Fruit fly (Drosophila melanogaster) whole organism, prepupa: ENCODE results near the gene Vps37B.
A peak's percentile ranks its signal among the peaks of the same experiment; 100 is the strongest.

ENCODE experiments used
- Blimp-1 ChIP-seq: fragments of 200-800 bp; sonication (Bioruptor generic); optimal IDR thresholded peaks from 3 replicates; lab custom pipeline; 2017; ENCODE audit warnings: missing biosample characterization, missing genetic modification characterization, mild to moderate bottlenecking, moderate library complexity, missing genetic modification reagents
- CG10631 ChIP-seq: fragments of 200-800 bp; sonication (Bioruptor generic); optimal IDR thresholded peaks from 2 replicates; lab custom pipeline; 2016; ENCODE audit warnings: missing biosample characterization, missing genetic modification characterization
- CG10669 ChIP-seq: fragments of 200-800 bp; sonication (Bioruptor generic); optimal IDR thresholded peaks from 3 replicates; lab custom pipeline; 2018; ENCODE audit warnings: missing biosample characterization, mild to moderate bottlenecking, missing genetic modification characterization, moderate library complexity
- CG11294 ChIP-seq: fragments of 200-800 bp; sonication (Bioruptor generic); IDR thresholded peaks from 2 replicates; pipeline ENCODE4 v1.3.6; 2022; ENCODE audit warnings: missing biosample characterization, missing genetic modification characterization
- CG11762 ChIP-seq: fragments of 200-800 bp; sonication (Bioruptor generic); optimal IDR thresholded peaks from 3 replicates; lab custom pipeline; 2016; ENCODE audit warnings: missing biosample characterization, missing genetic modification characterization; ENCODE audit not compliant: insufficient read depth
- CG1621 ChIP-seq: fragments of 200-800 bp; sonication (Bioruptor generic); optimal IDR thresholded peaks from 3 replicates; lab custom pipeline; 2018; ENCODE audit warnings: missing biosample characterization, mild to moderate bottlenecking, missing genetic modification characterization
- CG16779 ChIP-seq: fragments of 200-800 bp; sonication (Bioruptor generic); optimal IDR thresholded peaks from 3 replicates; lab custom pipeline; 2017; ENCODE audit warnings: missing biosample characterization, mild to moderate bottlenecking, missing genetic modification characterization
- CG3032 ChIP-seq: fragments of 200-800 bp; optimal IDR thresholded peaks from 2 replicates; lab custom pipeline; 2019; ENCODE audit warnings: missing biosample characterization, mild to moderate bottlenecking, missing genetic modification characterization, moderate library complexity
- CG31627 ChIP-seq: fragments of 200-800 bp; sonication (Bioruptor generic); optimal IDR thresholded peaks from 3 replicates; lab custom pipeline; 2016; ENCODE audit warnings: missing biosample characterization, missing genetic modification characterization
- CG34406 ChIP-seq: fragments of 200-800 bp; sonication (Bioruptor generic); optimal IDR thresholded peaks from 3 replicates; lab custom pipeline; 2016; ENCODE audit warnings: missing biosample characterization, missing genetic modification characterization
- CG3919 ChIP-seq: fragments of 200-800 bp; sonication (Bioruptor generic); optimal IDR thresholded peaks from 3 replicates; lab custom pipeline; 2016; ENCODE audit warnings: missing biosample characterization, missing genetic modification characterization
- CG6163 ChIP-seq: fragments of 200-800 bp; sonication (Bioruptor generic); IDR thresholded peaks from 3 replicates; pipeline ENCODE4 v1.3.6; 2022; ENCODE audit warnings: missing biosample characterization, missing genetic modification characterization
- CG6276 ChIP-seq: fragments of 200-800 bp; sonication (Bioruptor generic); optimal IDR thresholded peaks from 2 replicates; lab custom pipeline; 2017; ENCODE audit warnings: missing biosample characterization, mild to moderate bottlenecking, missing genetic modification characterization
- CG6792 ChIP-seq: fragments of 200-800 bp; sonication (Bioruptor generic); optimal IDR thresholded peaks from 3 replicates; lab custom pipeline; 2016; ENCODE audit warnings: missing biosample characterization, missing genetic modification characterization
- CG6808 ChIP-seq: fragments of 200-800 bp; sonication (Bioruptor generic); optimal IDR thresholded peaks from 3 replicates; lab custom pipeline; 2017; ENCODE audit warnings: missing biosample characterization, missing genetic modification characterization, mild to moderate bottlenecking, moderate library complexity, missing genetic modification reagents
- CG6854 ChIP-seq: fragments of 200-800 bp; sonication (Bioruptor generic); optimal IDR thresholded peaks from 2 replicates; lab custom pipeline; 2017; ENCODE audit warnings: missing biosample characterization, mild to moderate bottlenecking, missing genetic modification characterization
- CG7368 ChIP-seq: fragments of 200-800 bp; sonication (Bioruptor generic); optimal IDR thresholded peaks from 3 replicates; lab custom pipeline; 2016; ENCODE audit warnings: missing biosample characterization, missing genetic modification characterization
- CG8119 ChIP-seq: fragments of 200-800 bp; sonication (Bioruptor generic); IDR thresholded peaks from 3 replicates; pipeline ENCODE4 v1.3.6; 2022; ENCODE audit warnings: missing biosample characterization, missing genetic modification characterization
- CG8319 ChIP-seq: fragments of 200-800 bp; sonication (Bioruptor generic); optimal IDR thresholded peaks from 3 replicates; lab custom pipeline; 2016; ENCODE audit warnings: missing biosample characterization, missing genetic modification characterization
- CG8632 ChIP-seq: fragments of 200-800 bp; sonication (Bioruptor generic); optimal IDR thresholded peaks from 3 replicates; lab custom pipeline; 2016; ENCODE audit warnings: missing biosample characterization, missing genetic modification characterization
- CG9139 ChIP-seq: fragments of 200-800 bp; sonication (Bioruptor generic); optimal IDR thresholded peaks from 3 replicates; lab custom pipeline; 2017; ENCODE audit warnings: missing biosample characterization, mild to moderate bottlenecking, missing genetic modification characterization
- Eip75B ChIP-seq: fragments of 200-800 bp; sonication (Bioruptor generic); optimal IDR thresholded peaks from 3 replicates; lab custom pipeline; 2016; ENCODE audit warnings: missing biosample characterization, missing genetic modification characterization
- Eip93F ChIP-seq: fragments of 200-800 bp; sonication (Bioruptor generic); optimal IDR thresholded peaks from 2 replicates; lab custom pipeline; 2016; ENCODE audit warnings: missing biosample characterization, mild to moderate bottlenecking, missing genetic modification characterization
- Ets21C ChIP-seq: fragments of 200-800 bp; sonication (Bioruptor generic); optimal IDR thresholded peaks from 3 replicates; lab custom pipeline; 2016; ENCODE audit warnings: missing biosample characterization, missing genetic modification characterization
- Hr38 ChIP-seq: sonication (Bioruptor generic); optimal IDR thresholded peaks from 2 replicates; lab custom pipeline; 2016; ENCODE audit warnings: missing biosample characterization, missing genetic modification characterization
- Hr4 ChIP-seq: fragments of 200-800 bp; sonication (Bioruptor generic); optimal IDR thresholded peaks from 3 replicates; lab custom pipeline; 2016; ENCODE audit warnings: missing biosample characterization, missing genetic modification characterization
- OdsH ChIP-seq: fragments of 200-800 bp; sonication (Bioruptor generic); optimal IDR thresholded peaks from 3 replicates; lab custom pipeline; 2016; ENCODE audit warnings: missing biosample characterization, missing genetic modification characterization
- Sox14 ChIP-seq: fragments of 200-800 bp; sonication (Bioruptor generic); optimal IDR thresholded peaks from 3 replicates; lab custom pipeline; 2016; ENCODE audit warnings: missing biosample characterization, missing genetic modification characterization
- dac ChIP-seq: fragments of 200-800 bp; sonication (Bioruptor generic); optimal IDR thresholded peaks from 2 replicates; lab custom pipeline; 2017; ENCODE audit warnings: missing biosample characterization, mild to moderate bottlenecking, missing genetic modification characterization
- dsx ChIP-seq: fragments of 200-800 bp; optimal IDR thresholded peaks from 3 replicates; lab custom pipeline; 2019; ENCODE audit warnings: missing biosample characterization, mild to moderate bottlenecking, missing genetic modification characterization, moderate library complexity; ENCODE audit not compliant: poor library complexity, severe bottlenecking
- eg ChIP-seq: fragments of 200-800 bp; sonication (Bioruptor generic); IDR thresholded peaks from 3 replicates; pipeline ENCODE4 v1.3.6; 2022; ENCODE audit warnings: missing biosample characterization, missing genetic modification characterization
- fd59A ChIP-seq: fragments of 200-800 bp; sonication (Bioruptor generic); optimal IDR thresholded peaks from 2 replicates; lab custom pipeline; 2017; ENCODE audit warnings: missing biosample characterization, mild to moderate bottlenecking, missing genetic modification characterization, missing genetic modification reagents
- fd85E ChIP-seq: fragments of 200-800 bp; sonication (Bioruptor generic); optimal IDR thresholded peaks from 3 replicates; lab custom pipeline; 2016; ENCODE audit warnings: missing biosample characterization, missing genetic modification characterization
- fkh ChIP-seq: fragments of 200-800 bp; sonication (Bioruptor generic); optimal IDR thresholded peaks from 3 replicates; lab custom pipeline; 2017; ENCODE audit warnings: missing biosample characterization, mild to moderate bottlenecking, missing genetic modification characterization, moderate library complexity
- lz ChIP-seq: fragments of 200-800 bp; sonication (Bioruptor generic); optimal IDR thresholded peaks from 3 replicates; lab custom pipeline; 2016; ENCODE audit warnings: missing biosample characterization, missing genetic modification characterization
- net ChIP-seq: fragments of 200-800 bp; sonication (Bioruptor generic); optimal IDR thresholded peaks from 3 replicates; lab custom pipeline; 2016; ENCODE audit warnings: missing biosample characterization, missing genetic modification characterization
- pdm3 ChIP-seq: fragments of 200-800 bp; sonication (Bioruptor generic); optimal IDR thresholded peaks from 3 replicates; lab custom pipeline; 2016; ENCODE audit warnings: missing biosample characterization, missing genetic modification characterization
- salr ChIP-seq, 2 experiments: fragments of 200-800 bp; sonication (Bioruptor generic); optimal IDR thresholded peaks; 3 replicates each; lab custom pipeline; 2016 to 2018; ENCODE audit warnings: missing biosample characterization in 2 of 2, missing genetic modification characterization in 2 of 2, mild to moderate bottlenecking in 1 of 2
- ss ChIP-seq, 2 experiments: fragments of 200-800 bp; sonication (Bioruptor generic); optimal IDR thresholded peaks; 2 replicates in 1 of 2; 3 replicates in 1 of 2; lab custom pipeline; 2017 to 2018; ENCODE audit warnings: mild to moderate bottlenecking in 2 of 2, missing biosample characterization in 2 of 2, missing genetic modification characterization in 2 of 2, moderate library complexity in 1 of 2
- svp ChIP-seq: fragments of 200-800 bp; sonication (Bioruptor generic); peaks from one replicate; lab custom pipeline; 2016; ENCODE audit warnings: missing biosample characterization, missing genetic modification characterization
- topi ChIP-seq: fragments of 200-800 bp; sonication (Bioruptor generic); optimal IDR thresholded peaks from 3 replicates; lab custom pipeline; 2016; ENCODE audit warnings: missing biosample characterization, missing genetic modification characterization
- vri ChIP-seq: fragments of 200-800 bp; sonication (Bioruptor generic); optimal IDR thresholded peaks from 3 replicates; lab custom pipeline; 2016; ENCODE audit warnings: missing biosample characterization, mild to moderate bottlenecking, missing genetic modification characterization

Vps37B gene

DNA sequence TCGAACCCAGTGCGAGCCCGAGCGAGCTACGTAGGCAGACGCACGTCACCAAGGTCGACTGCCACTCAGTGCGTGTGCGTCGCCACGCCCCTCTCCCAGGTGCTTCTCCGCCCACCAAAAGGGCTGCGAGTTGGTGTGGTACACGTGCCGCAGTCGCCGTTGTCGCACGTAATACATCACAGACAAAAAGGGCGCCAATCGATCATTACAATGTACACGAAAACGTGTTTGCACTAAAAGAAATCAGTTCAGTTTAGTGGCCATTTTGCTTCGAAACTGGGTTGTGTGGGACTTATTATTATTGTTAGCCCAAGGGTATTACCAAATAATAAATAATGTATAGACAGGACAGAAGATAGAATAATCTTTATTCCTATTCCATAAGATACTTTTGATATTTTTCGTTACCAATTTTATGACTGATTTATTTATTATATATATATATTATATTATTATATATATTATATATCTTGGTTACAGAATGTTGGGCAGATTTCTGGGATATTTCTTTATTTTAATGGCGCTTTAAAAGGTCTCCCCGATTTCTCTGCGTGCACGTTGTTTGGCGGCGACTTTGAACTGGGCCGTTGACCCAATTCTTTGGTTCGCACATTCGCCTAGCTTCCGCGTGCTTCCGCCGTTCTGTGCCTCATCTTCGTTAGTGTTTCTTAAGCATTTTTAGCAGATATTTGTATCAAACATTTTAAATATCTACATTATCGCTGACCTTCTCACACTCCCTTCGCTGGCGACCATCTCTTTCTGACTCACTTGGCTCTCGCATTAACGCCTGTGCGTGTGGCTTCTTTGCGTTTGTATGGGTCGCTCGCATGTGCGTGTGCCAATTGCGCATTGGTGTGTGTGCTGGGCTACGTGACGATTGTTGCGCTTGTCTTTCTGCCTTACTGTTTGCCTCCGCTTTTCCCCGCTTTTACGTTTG, 37.6 kb downstream of the Vps37B start (continued):
- TF ChIP-seq CG8632 (GFP tag; lab: Kevin White, UChicago) (peak; percentile 73), topi (GFP tag; lab: Kevin White, UChicago) (peak; percentile 26), Sox14 (GFP tag; lab: Kevin White, UChicago) (no peak), Ets21C (no peak), salr (GFP tag; optimal IDR thresholded peaks at IDR 0.05; lab: Kevin White, UChicago) (peak in 1 of 2 experiments; percentile 13), CG6276 (GFP tag; lab: Kevin White, UChicago) (peak; percentile 61), CG8319 (GFP tag; lab: Kevin White, UChicago) (peak; percentile 33), Eip93F (GFP tag; lab: Kevin White, UChicago) (no peak), fd85E (peak; percentile 1), dsx (peak; percentile 84), CG9139 (GFP tag; lab: Kevin White, UChicago) (peak; percentile 46), dac (no peak), CG10631 (GFP tag; lab: Kevin White, UChicago) (peak; percentile 64), Blimp-1 (GFP tag; lab: Kevin White, UChicago) (peak; percentile 25), CG34406 (peak; percentile 79), CG16779 (tag; lab: Kevin White, UChicago) (no peak), CG31627 (GFP tag; lab: Kevin White, UChicago) (no peak), Eip75B (no peak), CG6808 (GFP tag; lab: Kevin White, UChicago) (peak; percentile 82), fd59A (peak; percentile 43), CG1621 (no peak)

DNA sequence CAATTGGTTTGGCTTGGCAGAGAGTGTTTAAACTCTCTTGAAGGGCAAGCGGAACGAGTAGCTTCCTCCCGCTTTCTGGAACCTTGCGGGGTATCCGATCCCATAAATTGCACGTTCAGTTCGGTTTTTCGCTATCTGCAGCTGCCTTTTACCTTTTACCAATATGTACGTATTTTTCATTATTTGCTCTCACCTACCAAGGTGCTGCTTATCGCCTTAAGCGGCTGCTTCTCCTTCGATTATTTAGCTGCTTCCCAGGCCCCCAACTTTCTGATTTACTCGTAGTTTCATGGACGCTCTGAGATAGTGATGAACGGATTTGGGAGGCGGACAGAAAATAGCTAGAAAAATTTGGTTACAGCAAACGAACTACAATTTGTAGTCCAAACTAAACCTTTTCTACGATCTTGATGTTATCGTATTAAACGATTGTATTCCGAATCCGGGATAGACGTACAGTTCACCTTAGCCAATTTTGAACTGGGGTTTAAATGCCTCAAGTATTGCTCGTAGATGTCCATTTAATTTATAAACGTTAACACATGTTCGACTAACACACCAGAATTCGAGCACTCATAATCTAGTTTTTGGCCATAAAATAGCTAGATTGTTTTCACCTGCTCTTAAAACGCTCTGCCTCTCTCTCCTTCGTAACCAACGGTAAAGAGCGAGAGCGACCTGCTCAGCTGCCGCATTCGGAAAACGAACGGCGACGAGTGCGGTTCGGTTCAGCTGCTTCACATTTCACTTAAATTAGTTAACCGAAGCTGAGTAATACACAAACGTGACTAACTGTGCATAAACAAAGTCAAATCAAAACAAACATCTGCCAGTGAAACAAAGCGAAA, 38.5 kb downstream of the Vps37B start:
- TF ChIP-seq OdsH (GFP tag; lab: Kevin White, UChicago), result peak; percentile 47
- TF ChIP-seq CG9139 (GFP tag; lab: Kevin White, UChicago), result no peak
- peak; percentile 4 for TF ChIP-seq dac
- TF ChIP-seq CG16779 (tag; lab: Kevin White, UChicago), result peak; percentile 6
- TF ChIP-seq Sox14 (GFP tag; lab: Kevin White, UChicago), result peak; percentile 37
- TF ChIP-seq CG6808 (GFP tag; lab: Kevin White, UChicago), result peak; percentile 60
- TF ChIP-seq fd59A, result peak; percentile 49
- TF ChIP-seq eg (GFP tag; lab: Robert Waterston, UW), result no peak
- TF ChIP-seq Blimp-1 (GFP tag; lab: Kevin White, UChicago), result peak; percentile 10
- TF ChIP-seq CG8319 (GFP tag; lab: Kevin White, UChicago), result peak; percentile 35
- TF ChIP-seq Ets21C, result peak; percentile 44
- peak; percentile 36 for TF ChIP-seq CG10631 (GFP tag; lab: Kevin White, UChicago)
- TF ChIP-seq CG34406, result peak; percentile 55
- TF ChIP-seq dsx, result peak; percentile 10
- TF ChIP-seq vri, result peak; percentile 72
- peak; percentile 58 for TF ChIP-seq topi (GFP tag; lab: Kevin White, UChicago)
- peak; percentile 64 for TF ChIP-seq CG3032 (tag; lab: Kevin White, UChicago)
- no peak for TF ChIP-seq Eip93F (GFP tag; lab: Kevin White, UChicago)
- peak; percentile 49 for TF ChIP-seq lz (GFP tag; lab: Kevin White, UChicago)
- peak; percentile 33 for TF ChIP-seq CG1621
- TF ChIP-seq net (GFP tag; lab: Kevin White, UChicago), result no peak
- TF ChIP-seq CG8119 (GFP tag; lab: Robert Waterston, UW), result no peak
- TF ChIP-seq CG6854 (GFP tag; lab: Kevin White, UChicago), result peak; percentile 3
- peak; percentile 46 for TF ChIP-seq CG6792
- TF ChIP-seq CG6276 (GFP tag; lab: Kevin White, UChicago), result peak; percentile 62
- peak; percentile 50 for TF ChIP-seq pdm3 (GFP tag; lab: Kevin White, UChicago)
- no peak for TF ChIP-seq CG3919 (GFP tag; lab: Kevin White, UChicago)
- peak; percentile 50 for TF ChIP-seq Hr4 (GFP tag; lab: Kevin White, UChicago)
- TF ChIP-seq ss (GFP tag; optimal IDR thresholded peaks at IDR 0.05; lab: Kevin White, UChicago), result peak; percentile 13 to 31
- TF ChIP-seq CG31627 (GFP tag; lab: Kevin White, UChicago), result peak; percentile 49
- TF ChIP-seq fkh, result peak; percentile 56
- TF ChIP-seq CG11294 (GFP tag; lab: Robert Waterston, UW), result no peak
- TF ChIP-seq CG6163 (GFP tag; lab: Robert Waterston, UW), result no peak
- no peak for TF ChIP-seq Hr38 (GFP tag; lab: Kevin White, UChicago)
- TF ChIP-seq CG7368 (GFP tag; lab: Kevin White, UChicago), result peak; percentile 11
- TF ChIP-seq CG11762 (GFP tag; lab: Kevin White, UChicago), result peak; percentile 25
- TF ChIP-seq fd85E, result no peak
- TF ChIP-seq svp, result peak; percentile 85
- peak; percentile 52 for TF ChIP-seq CG10669
